Fruit fly (Drosophila melanogaster) whole organism, embryonic: ENCODE data around the gene dmGlut.
A peak's percentile ranks its signal among the peaks of the same experiment; 100 is the strongest.

Source experiments
- Atf3 ChIP-seq: fragments of 200-800 bp; sonication (Bioruptor generic); optimal IDR thresholded peaks from 3 replicates; lab custom pipeline; 2016; ENCODE audit warnings: missing biosample characterization, missing genetic modification characterization
- Awh ChIP-seq: fragments of 200-800 bp; sonication (Bioruptor generic); IDR thresholded peaks from 2 replicates; pipeline ENCODE4, ENCODE4 v1.3.6; 2022; ENCODE audit warnings: missing biosample characterization, missing genetic modification characterization
- B-H2 ChIP-seq: fragments of 200-800 bp; sonication (Bioruptor generic); optimal IDR thresholded peaks from 2 replicates; lab custom pipeline; 2018; ENCODE audit warnings: missing biosample characterization, mild to moderate bottlenecking, missing genetic modification characterization
- BEAF-32 ChIP-seq: fragments of 200-800 bp; sonication (Bioruptor generic); optimal IDR thresholded peaks from 3 replicates; lab custom pipeline; 2017; ENCODE audit warnings: missing biosample characterization, missing genetic modification characterization, mild to moderate bottlenecking, moderate library complexity, missing genetic modification reagents
- Blimp-1 ChIP-seq: fragments of 200-800 bp; sonication (Bioruptor generic); optimal IDR thresholded peaks from 3 replicates; lab custom pipeline; 2018; ENCODE audit warnings: missing biosample characterization, missing genetic modification characterization, mild to moderate bottlenecking, moderate library complexity, missing genetic modification reagents
- CG12659 ChIP-seq: fragments of 200-800 bp; sonication (Bioruptor generic); optimal IDR thresholded peaks from 3 replicates; lab custom pipeline; 2017; ENCODE audit warnings: mild to moderate bottlenecking, missing biosample characterization, missing genetic modification reagents, missing genetic modification characterization
- CG14965 ChIP-seq: fragments of 200-800 bp; sonication (Bioruptor generic); optimal IDR thresholded peaks from 2 replicates; lab custom pipeline; 2016; ENCODE audit warnings: missing biosample characterization, missing genetic modification characterization, borderline replicate concordance
- CG15011 ChIP-seq: fragments of 200-800 bp; sonication (Bioruptor generic); optimal IDR thresholded peaks from 3 replicates; lab custom pipeline; 2018; ENCODE audit warnings: missing biosample characterization, mild to moderate bottlenecking, missing genetic modification characterization
- CG15073 ChIP-seq: fragments of 200-800 bp; sonication (Bioruptor generic); optimal IDR thresholded peaks from 2 replicates; lab custom pipeline; 2016; ENCODE audit warnings: missing biosample characterization, missing genetic modification characterization
- CG1529 ChIP-seq: fragments of 200-800 bp; sonication (Bioruptor generic); optimal IDR thresholded peaks from 3 replicates; lab custom pipeline; 2018; ENCODE audit warnings: missing biosample characterization, missing genetic modification characterization
- CG16815 ChIP-seq: fragments of 200-800 bp; sonication (Bioruptor generic); optimal IDR thresholded peaks from 3 replicates; lab custom pipeline; 2017; ENCODE audit warnings: missing biosample characterization, mild to moderate bottlenecking, missing genetic modification characterization
- CG17359 ChIP-seq: fragments of 200-800 bp; sonication (Bioruptor generic); optimal IDR thresholded peaks from 3 replicates; lab custom pipeline; 2018; ENCODE audit warnings: missing biosample characterization, mild to moderate bottlenecking, missing genetic modification characterization, moderate library complexity
- CG17912 ChIP-seq: fragments of 200-800 bp; sonication (Bioruptor generic); optimal IDR thresholded peaks from 2 replicates; lab custom pipeline; 2018; ENCODE audit warnings: missing biosample characterization, mild to moderate bottlenecking, missing genetic modification characterization
- CG18764 ChIP-seq: fragments of 200-800 bp; sonication (Bioruptor generic); optimal IDR thresholded peaks from 3 replicates; lab custom pipeline; 2016; ENCODE audit warnings: missing biosample characterization, missing genetic modification characterization
- CG2116 ChIP-seq: fragments of 200-800 bp; sonication (Bioruptor generic); optimal IDR thresholded peaks from 3 replicates; lab custom pipeline; 2018; ENCODE audit warnings: missing biosample characterization, mild to moderate bottlenecking, missing genetic modification characterization
- CG32532 ChIP-seq: fragments of 200-800 bp; sonication (Bioruptor generic); IDR thresholded peaks from 2 replicates; pipeline ENCODE4 v1.3.6; 2022; ENCODE audit warnings: missing biosample characterization, missing genetic modification characterization
- CG3838 ChIP-seq: fragments of 200-800 bp; sonication (Bioruptor generic); optimal IDR thresholded peaks from 3 replicates; lab custom pipeline; 2016; ENCODE audit warnings: missing biosample characterization, missing genetic modification characterization
- CG3995 ChIP-seq: fragments of 200-800 bp; sonication (Bioruptor generic); optimal IDR thresholded peaks from 3 replicates; lab custom pipeline; 2016; ENCODE audit warnings: missing biosample characterization, missing genetic modification characterization
- CG4424 ChIP-seq: fragments of 200-800 bp; sonication (Bioruptor generic); optimal IDR thresholded peaks from 3 replicates; lab custom pipeline; 2016; ENCODE audit warnings: missing biosample characterization, missing genetic modification characterization
- CG6654 ChIP-seq: fragments of 200-800 bp; sonication (Bioruptor generic); optimal IDR thresholded peaks from 2 replicates; lab custom pipeline; 2017; ENCODE audit warnings: missing biosample characterization, mild to moderate bottlenecking, missing genetic modification characterization
- CG6683 ChIP-seq: fragments of 200-800 bp; sonication (Bioruptor generic); optimal IDR thresholded peaks from 2 replicates; lab custom pipeline; 2017; ENCODE audit warnings: missing biosample characterization, mild to moderate bottlenecking, missing genetic modification characterization, missing genetic modification reagents
- CG6813 ChIP-seq: fragments of 200-800 bp; sonication (Bioruptor generic); optimal IDR thresholded peaks from 2 replicates; lab custom pipeline; 2017; ENCODE audit warnings: missing biosample characterization, missing genetic modification characterization, mild to moderate bottlenecking, moderate library complexity, missing genetic modification reagents
- CG7928 ChIP-seq: fragments of 200-800 bp; sonication (Bioruptor generic); optimal IDR thresholded peaks from 2 replicates; lab custom pipeline; 2017; ENCODE audit warnings: missing biosample characterization, mild to moderate bottlenecking, missing genetic modification characterization
- CG7987 ChIP-seq: fragments of 200-800 bp; sonication (Bioruptor generic); optimal IDR thresholded peaks from 2 replicates; lab custom pipeline; 2018; ENCODE audit warnings: missing biosample characterization, mild to moderate bottlenecking, missing genetic modification characterization, moderate library complexity
- CkIIα-i1 ChIP-seq: fragments of 200-800 bp; sonication (Bioruptor generic); IDR thresholded peaks from 2 replicates; pipeline ENCODE4 v1.3.6; 2022; ENCODE audit warnings: missing biosample characterization, missing genetic modification characterization
- Deaf1 ChIP-seq: fragments of 200-800 bp; optimal IDR thresholded peaks from 3 replicates; lab custom pipeline; 2019; ENCODE audit warnings: missing biosample characterization, mild to moderate bottlenecking, missing genetic modification characterization, moderate library complexity
- Ets65A ChIP-seq: fragments of 200-800 bp; sonication (Bioruptor generic); peaks from one replicate; lab custom pipeline; 2016; ENCODE audit warnings: missing biosample characterization, missing genetic modification characterization
- Gug ChIP-seq: fragments of 200-800 bp; sonication (Bioruptor generic); IDR thresholded peaks from 4 replicates; pipeline ENCODE4 v1.3.6; 2022; ENCODE audit warnings: missing biosample characterization, missing genetic modification characterization
- HLH3B ChIP-seq: fragments of 200-800 bp; sonication (Bioruptor generic); IDR thresholded peaks from 2 replicates; pipeline ENCODE4 v1.3.6; 2022; ENCODE audit warnings: missing biosample characterization, missing genetic modification characterization
- HLH54F ChIP-seq: fragments of 200-800 bp; sonication (Bioruptor generic); optimal IDR thresholded peaks from 3 replicates; lab custom pipeline; 2016; ENCODE audit warnings: missing biosample characterization, missing genetic modification characterization
- Hr3 ChIP-seq: fragments of 200-800 bp; sonication (Bioruptor generic); optimal IDR thresholded peaks from 3 replicates; lab custom pipeline; 2016; ENCODE audit warnings: missing biosample characterization, missing genetic modification characterization
- Pdp1 ChIP-seq, 2 experiments: fragments of 200-800 bp; sonication (Bioruptor generic); optimal IDR thresholded peaks; 3 replicates each; lab custom pipeline; 2016; ENCODE audit warnings: missing biosample characterization in 2 of 2, missing genetic modification characterization in 2 of 2, mild to moderate bottlenecking in 1 of 2, moderate library complexity in 1 of 2
- Poxn ChIP-seq: fragments of 200-800 bp; sonication (Bioruptor generic); IDR thresholded peaks from 2 replicates; pipeline ENCODE4 v1.3.6; 2022; ENCODE audit warnings: missing biosample characterization, missing genetic modification characterization
- TFAM ChIP-seq: fragments of 200-800 bp; sonication (Bioruptor generic); optimal IDR thresholded peaks from 2 replicates; lab custom pipeline; 2017; ENCODE audit warnings: missing biosample characterization, missing genetic modification characterization, inconsistent platforms
- ci ChIP-seq: fragments of 200-800 bp; sonication (Bioruptor generic); IDR thresholded peaks from 3 replicates; pipeline ENCODE4 v1.3.6; 2022; ENCODE audit warnings: missing biosample characterization, missing genetic modification characterization
- dati ChIP-seq: fragments of 200-800 bp; sonication (Bioruptor generic); IDR thresholded peaks from 2 replicates; pipeline ENCODE4 v1.3.6; 2022; ENCODE audit warnings: missing biosample characterization, missing genetic modification characterization
- disco-r ChIP-seq: fragments of 200-800 bp; sonication (Bioruptor generic); optimal IDR thresholded peaks from 2 replicates; lab custom pipeline; 2016; ENCODE audit warnings: missing biosample characterization, missing genetic modification characterization
- esg ChIP-seq: fragments of 200-800 bp; sonication (Bioruptor generic); conservative IDR thresholded peaks from 2 replicates; pipeline ENCODE4 v1.3.6; 2022; ENCODE audit warnings: missing biosample characterization, missing genetic modification characterization
- fd64A ChIP-seq: fragments of 200-800 bp; sonication (Bioruptor generic); optimal IDR thresholded peaks from 3 replicates; lab custom pipeline; 2018; ENCODE audit warnings: missing biosample characterization, mild to moderate bottlenecking, missing genetic modification characterization
- gsb-n ChIP-seq: fragments of 200-800 bp; sonication (Bioruptor generic); optimal IDR thresholded peaks from 3 replicates; lab custom pipeline; 2018; ENCODE audit warnings: missing biosample characterization, mild to moderate bottlenecking, missing genetic modification characterization
- jumu ChIP-seq: fragments of 200-800 bp; sonication (Bioruptor generic); optimal IDR thresholded peaks from 3 replicates; lab custom pipeline; 2016; ENCODE audit warnings: missing biosample characterization, missing genetic modification characterization
- mld ChIP-seq: fragments of 200-800 bp; sonication (Bioruptor generic); IDR thresholded peaks from 3 replicates; pipeline ENCODE4 v1.3.6; 2022; ENCODE audit warnings: missing biosample characterization, missing genetic modification characterization; ENCODE audit not compliant: partially characterized antibody
- pita ChIP-seq: fragments of 200-800 bp; sonication (Bioruptor generic); optimal IDR thresholded peaks from 2 replicates; lab custom pipeline; 2017; ENCODE audit warnings: missing biosample characterization, mild to moderate bottlenecking, missing genetic modification characterization
- slou ChIP-seq: fragments of 200-800 bp; sonication (Bioruptor generic); optimal IDR thresholded peaks from 3 replicates; lab custom pipeline; 2016; ENCODE audit warnings: missing biosample characterization, missing genetic modification characterization
- sr ChIP-seq: fragments of 200-800 bp; sonication (Bioruptor generic); IDR thresholded peaks from 3 replicates; pipeline ENCODE4 v1.3.6; 2022; ENCODE audit warnings: missing biosample characterization, missing genetic modification characterization
- ttk ChIP-seq: fragments of 200-800 bp; sonication (Bioruptor generic); IDR thresholded peaks from 2 replicates; pipeline ENCODE4 v2.1.2; 2022; ENCODE audit warnings: missing biosample characterization, missing genetic modification characterization
- vnd ChIP-seq: fragments of 200-800 bp; sonication (Bioruptor generic); IDR thresholded peaks from 3 replicates; pipeline ENCODE4 v1.3.6; 2022; ENCODE audit warnings: missing biosample characterization, missing genetic modification characterization; ENCODE audit not compliant: partially characterized antibody
- zen2 ChIP-seq: fragments of 200-800 bp; sonication (Bioruptor generic); IDR thresholded peaks from 3 replicates; pipeline ENCODE4 v1.3.6; 2022; ENCODE audit warnings: missing biosample characterization, missing genetic modification characterization; ENCODE audit not compliant: partially characterized antibody

Gene dmGlut

DNA sequence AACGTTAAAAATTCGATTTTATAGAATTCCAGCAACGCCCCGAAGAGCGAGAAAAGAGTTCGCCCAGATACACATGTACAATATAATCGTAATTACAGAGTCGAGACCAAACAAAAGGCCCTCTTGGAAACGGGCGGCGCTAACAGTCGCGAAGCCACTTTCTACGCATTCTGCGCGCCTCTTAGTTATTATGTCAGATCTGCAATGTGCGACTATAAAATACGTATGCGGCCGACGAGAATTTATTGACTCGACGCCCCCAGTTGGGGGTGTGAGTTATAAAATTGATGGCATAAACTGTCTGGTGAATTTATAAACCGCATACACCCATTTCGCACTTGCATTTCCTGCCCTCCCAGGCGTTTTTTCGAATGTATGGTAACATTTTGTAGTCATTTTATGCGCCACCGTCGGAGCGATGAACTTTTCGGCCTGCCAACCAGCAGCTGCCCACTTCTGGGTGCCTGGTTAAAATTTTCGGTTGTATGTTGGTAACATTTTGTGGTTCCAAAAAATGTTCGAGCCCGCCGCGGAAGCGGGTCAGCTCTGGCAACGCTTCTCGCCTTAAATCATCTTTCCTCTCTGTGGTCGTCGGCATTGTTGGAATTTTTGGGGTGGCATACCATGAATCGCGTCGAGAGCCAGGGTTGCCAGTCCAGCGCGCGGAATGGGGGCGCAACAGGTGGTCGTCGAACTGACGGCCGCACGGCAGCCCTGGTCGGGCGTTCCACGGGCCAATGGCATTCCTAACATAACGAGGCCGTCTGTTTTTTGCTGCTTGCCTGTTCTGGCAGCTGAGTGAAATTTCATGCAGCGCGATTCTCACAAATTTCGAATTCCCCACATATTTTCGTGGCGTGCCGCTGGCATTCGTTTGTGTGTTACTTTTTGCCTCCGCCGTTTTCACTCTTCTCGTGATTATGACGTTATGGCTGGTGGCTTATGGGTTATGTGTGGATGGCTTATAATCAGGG lies 15.3 kb upstream of the dmGlut start (continued):
- TF ChIP-seq CG6683 (GFP tag; lab: Kevin White, UChicago) = peak; percentile 45
- TF ChIP-seq Blimp-1 (GFP tag; lab: Kevin White, UChicago) = peak; percentile 75
- peak; percentile 85 for TF ChIP-seq CG6813 (GFP tag; lab: Kevin White, UChicago)
- TF ChIP-seq CG14965 (GFP tag; lab: Kevin White, UChicago) = peak; percentile 13
- peak; percentile 2 for TF ChIP-seq Atf3 (GFP tag; lab: Kevin White, UChicago)
- no peak for TF ChIP-seq sr (GFP tag; lab: Robert Waterston, UW)
- TF ChIP-seq slou (GFP tag; lab: Kevin White, UChicago) = peak; percentile 13
- peak; percentile 12 for TF ChIP-seq CG16815 (GFP tag; lab: Kevin White, UChicago)
- TF ChIP-seq fd64A = peak; percentile 52
- TF ChIP-seq CG18764 (GFP tag; lab: Kevin White, UChicago) = no peak
- peak; percentile 46 for TF ChIP-seq CG3838 (GFP tag; lab: Kevin White, UChicago)
- no peak for TF ChIP-seq ttk (GFP tag; lab: Robert Waterston, UW)
- TF ChIP-seq disco-r (GFP tag; lab: Kevin White, UChicago) = no peak
- TF ChIP-seq CG2116 (GFP tag; lab: Kevin White, UChicago) = peak; percentile 21
- no peak for TF ChIP-seq ci
- peak; percentile 74 for TF ChIP-seq CG12659 (GFP tag; lab: Kevin White, UChicago)
- no peak for TF ChIP-seq Awh (GFP tag; lab: Robert Waterston, UW)
- peak; percentile 27 for TF ChIP-seq CG7987 (GFP tag; lab: Kevin White, UChicago)
- peak; percentile 5 for TF ChIP-seq CG15011 (GFP tag; lab: Kevin White, UChicago)
- TF ChIP-seq HLH3B (GFP tag; lab: Robert Waterston, UW) = no peak
- peak; percentile 89 for TF ChIP-seq Ets65A (GFP tag; lab: Kevin White, UChicago)
- no peak for TF ChIP-seq CG6654 (GFP tag; lab: Kevin White, UChicago)
- TF ChIP-seq CkIIα-i1 (GFP tag; lab: Robert Waterston, UW) = no peak
- TF ChIP-seq CG1529 (GFP tag; lab: Kevin White, UChicago) = peak; percentile 42
- no peak for TF ChIP-seq dati (GFP tag; lab: Robert Waterston, UW)
- peak; percentile 74 for TF ChIP-seq Deaf1 (tag; lab: Kevin White, UChicago)
- no peak for TF ChIP-seq CG15073
- peak; percentile 74 for TF ChIP-seq B-H2
- TF ChIP-seq TFAM (GFP tag; lab: Kevin White, UChicago) = no peak
- no peak for TF ChIP-seq vnd (GFP tag; lab: Robert Waterston, UW)
- no peak for TF ChIP-seq pita (GFP tag; lab: Kevin White, UChicago)
- TF ChIP-seq Gug (GFP tag; lab: Robert Waterston, UW) = peak; percentile 91
- TF ChIP-seq esg (GFP tag; lab: Robert Waterston, UW) = no peak
- peak; percentile 73 for TF ChIP-seq CG17359 (tag; lab: Kevin White, UChicago)
- peak; percentile 6 for TF ChIP-seq CG17912 (GFP tag; lab: Kevin White, UChicago)
- peak; percentile 36 for TF ChIP-seq Hr3
- peak; percentile 80 for TF ChIP-seq jumu
- TF ChIP-seq mld (GFP tag; lab: Robert Waterston, UW) = no peak
- peak; percentile 72 to 94 for TF ChIP-seq Pdp1 (GFP tag; optimal IDR thresholded peaks at IDR 0.05; lab: Kevin White, UChicago)
- no peak for TF ChIP-seq Poxn (GFP tag; lab: Robert Waterston, UW)
- TF ChIP-seq gsb-n (tag; lab: Kevin White, UChicago) = no peak
- TF ChIP-seq HLH54F (GFP tag; lab: Kevin White, UChicago) = peak; percentile 81
- no peak for TF ChIP-seq CG32532
- peak; percentile 70 for TF ChIP-seq CG4424 (GFP tag; lab: Kevin White, UChicago)
- TF ChIP-seq CG3995 (GFP tag; lab: Kevin White, UChicago) = peak; percentile 87
- TF ChIP-seq CG7928 (GFP tag; lab: Kevin White, UChicago) = no peak
- TF ChIP-seq zen2 (GFP tag; lab: Robert Waterston, UW) = no peak
- peak; percentile 29 for TF ChIP-seq BEAF-32 (GFP tag; lab: Kevin White, UChicago)
